Worm (Caenorhabditis elegans): Measurements from ENCODE around the gene Y75B8A.24.
A peak's percentile ranks its signal among the peaks of the same experiment; 100 is the strongest.

The Y75B8A.24 gene

DNA sequence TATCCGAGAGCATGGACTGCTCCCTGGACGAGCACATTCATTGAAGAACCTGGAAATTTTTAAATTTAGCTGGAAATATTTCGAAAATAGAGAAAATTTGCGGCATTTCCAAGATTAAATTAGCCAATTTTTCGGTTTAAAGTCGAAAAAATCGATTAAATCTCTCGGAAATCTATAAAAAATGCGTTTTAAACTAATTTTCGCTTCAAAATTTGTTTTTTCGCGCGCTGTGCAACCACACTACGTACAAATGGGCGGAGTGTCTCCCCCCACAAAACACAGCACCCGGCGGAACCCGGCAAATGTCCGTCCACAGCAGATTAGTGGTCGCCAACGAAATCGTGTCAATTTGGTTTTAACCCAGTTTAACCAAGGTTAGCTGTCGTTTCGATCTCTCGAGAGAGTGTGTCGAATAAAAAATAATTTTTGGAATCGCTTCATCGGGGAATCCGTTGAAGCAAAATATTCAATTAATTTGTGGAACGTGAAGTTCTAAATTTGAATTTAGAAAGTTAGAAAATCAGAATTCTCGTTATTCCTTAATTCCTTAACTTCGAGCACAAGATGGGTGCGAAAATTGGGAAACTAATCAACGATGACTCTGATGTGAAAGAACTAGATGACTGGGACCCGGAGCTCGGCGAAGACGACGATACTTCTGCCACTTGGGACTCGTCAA, 23.3 kb downstream of the Y75B8A.24 start, which contains the start of the genes tim-1 and Y75B8A.23:
tim-1 (minus strand) TSS at position 51 of the 679 bp plus-strand sequence.
Y75B8A.23 (plus strand) TSS at position 547 of the 679 bp plus-strand sequence.
- TF ChIP-seq unc-62 (GFP tag; optimal IDR thresholded peaks at IDR 0.05) (no peak), ztf-1 (GFP tag; conservative IDR thresholded peaks at IDR 0.05) (no peak), ceh-82 (tag; optimal IDR thresholded peaks at IDR 0.05) (peak; percentile 81), dmd-4 (tag; optimal IDR thresholded peaks at IDR 0.05) (peak; percentile 48), nhr-77 (tag; optimal IDR thresholded peaks at IDR 0.05) (peak; percentile 84), nhr-25 (tag; optimal IDR thresholded peaks at IDR 0.05) (peak; percentile 90), zag-1 (tag; optimal IDR thresholded peaks at IDR 0.05) (peak; percentile 84), peb-1 (tag; optimal IDR thresholded peaks at IDR 0.05) (no peak), egl-27 (tag; optimal IDR thresholded peaks at IDR 0.05) (peak; percentile 84), Y55F3AM.14 (GFP tag; optimal IDR thresholded peaks at IDR 0.05) (peak; percentile 86), sem-4 (tag; optimal IDR thresholded peaks at IDR 0.05) (peak; percentile 99), fos-1 (tag; optimal IDR thresholded peaks at IDR 0.05) (peak; percentile 96), elt-3 (tag; optimal IDR thresholded peaks at IDR 0.05) (no peak), ZK546.5 (tag; optimal IDR thresholded peaks at IDR 0.05) (peak; percentile 32), lin-39 (tag; optimal IDR thresholded peaks at IDR 0.05) (no peak), nhr-12 (tag; optimal IDR thresholded peaks at IDR 0.05) (peak; percentile 53), ceh-16 (tag; optimal IDR thresholded peaks at IDR 0.05) (peak; percentile 77), sma-9 (GFP tag; optimal IDR thresholded peaks at IDR 0.05) (peak; percentile 79), sma-9 (tag; optimal IDR thresholded peaks at IDR 0.05) (no peak), nhr-23 (tag; optimal IDR thresholded peaks at IDR 0.05) (no peak), skn-1 (tag; optimal IDR thresholded peaks at IDR 0.05) (peak; percentile 24), F13H6.1 (tag; optimal IDR thresholded peaks at IDR 0.05) (peak; percentile 94), nhr-129 (tag; optimal IDR thresholded peaks at IDR 0.05) (peak; percentile 89), blmp-1 (tag; optimal IDR thresholded peaks at IDR 0.05; ENCODE audit: insufficient read depth) (peak; percentile 65), C34F6.9 (tag; optimal IDR thresholded peaks at IDR 0.05) (peak; percentile 84), R02D3.7 (tag; optimal IDR thresholded peaks at IDR 0.05) (peak; percentile 52), nhr-10 (tag; optimal IDR thresholded peaks at IDR 0.05) (peak; percentile 89), mab-5 (tag; optimal IDR thresholded peaks at IDR 0.05) (peak; percentile 94), nhr-237 (tag; optimal IDR thresholded peaks at IDR 0.05) (peak; percentile 37), sma-3 (GFP tag; optimal IDR thresholded peaks at IDR 0.05) (peak; percentile 98), lin-13 (GFP tag; optimal IDR thresholded peaks at IDR 0.05) (peak; percentile 96), mbf-1 (tag; optimal IDR thresholded peaks at IDR 0.05) (no peak), lin-11 (tag; optimal IDR thresholded peaks at IDR 0.05) (peak; percentile 93), ztf-4 (tag; optimal IDR thresholded peaks at IDR 0.05) (peak; percentile 90), nhr-6 (tag; optimal IDR thresholded peaks at IDR 0.05) (peak; percentile 77), lsy-2 (tag; optimal IDR thresholded peaks at IDR 0.05) (peak; percentile 89 to 94), alr-1 (tag; optimal IDR thresholded peaks at IDR 0.05) (no peak), unc-55 (GFP tag; optimal IDR thresholded peaks at IDR 0.05) (peak; percentile 92), ama-1 (optimal IDR thresholded peaks at IDR 0.05) (peak; percentile 99), aly-2 (tag; optimal IDR thresholded peaks at IDR 0.05) (peak; percentile 38), crh-2 (tag; optimal IDR thresholded peaks at IDR 0.05) (peak; percentile 99), unc-39 (tag; optimal IDR thresholded peaks at IDR 0.05) (no peak), mdl-1 (tag; optimal IDR thresholded peaks at IDR 0.05) (peak; percentile 66 to 85), snpc-4 (tag; optimal IDR thresholded peaks at IDR 0.05) (peak; percentile 100), elt-1 (tag; optimal IDR thresholded peaks at IDR 0.05) (peak; percentile 53), gmeb-1 (tag; optimal IDR thresholded peaks at IDR 0.05) (peak; percentile 97), nhr-21 (tag; optimal IDR thresholded peaks at IDR 0.05) (peak; percentile 97), nhr-11 (tag; optimal IDR thresholded peaks at IDR 0.05) (peak; percentile 74), ztf-11 (tag; optimal IDR thresholded peaks at IDR 0.05) (no peak)

Measured in whole organism, L2 larva.